Fruit fly (Drosophila melanogaster) whole organism, embryonic: ENCODE results near the gene frtz.

Source experiments
- BtbVII ChIP-seq: fragments of 200-800 bp; sonication (Bioruptor generic); optimal IDR thresholded peaks from 3 replicates; lab custom pipeline; 2017; ENCODE audit warnings: missing biosample characterization, mild to moderate bottlenecking, missing genetic modification characterization
- Bteb2 ChIP-seq: fragments of 200-800 bp; sonication (Bioruptor generic); optimal IDR thresholded peaks from 2 replicates; lab custom pipeline; 2016; ENCODE audit warnings: missing biosample characterization, missing genetic modification characterization
- CG10209 ChIP-seq: fragments of 200-800 bp; sonication (Bioruptor generic); optimal IDR thresholded peaks from 3 replicates; lab custom pipeline; 2017; ENCODE audit warnings: missing biosample characterization, mild to moderate bottlenecking, missing genetic modification characterization, missing genetic modification reagents
- CG11398 ChIP-seq: fragments of 200-800 bp; sonication (Bioruptor generic); optimal IDR thresholded peaks from 2 replicates; lab custom pipeline; 2016; ENCODE audit warnings: missing biosample characterization, missing genetic modification characterization
- CG11560 ChIP-seq: fragments of 200-800 bp; sonication (Bioruptor generic); IDR thresholded peaks from 3 replicates; pipeline ENCODE4 v1.3.6; 2022; ENCODE audit warnings: missing biosample characterization, missing genetic modification characterization
- CG12104 ChIP-seq: fragments of 200-800 bp; sonication (Bioruptor generic); optimal IDR thresholded peaks from 3 replicates; lab custom pipeline; 2016; ENCODE audit warnings: missing biosample characterization, missing genetic modification characterization
- CG13287 ChIP-seq: fragments of 200-800 bp; sonication (Bioruptor generic); IDR thresholded peaks from 2 replicates; pipeline ENCODE4 v1.3.6; 2022; ENCODE audit warnings: missing biosample characterization, missing genetic modification characterization; ENCODE audit not compliant: partially characterized antibody
- CG30403 ChIP-seq: fragments of 200-800 bp; sonication (Bioruptor generic); optimal IDR thresholded peaks from 3 replicates; lab custom pipeline; 2016; ENCODE audit warnings: missing biosample characterization, missing genetic modification characterization
- CG30431 ChIP-seq: fragments of 200-800 bp; sonication (Bioruptor generic); optimal IDR thresholded peaks from 2 replicates; lab custom pipeline; 2017; ENCODE audit warnings: missing biosample characterization, missing genetic modification characterization
- CG3407 ChIP-seq: fragments of 200-800 bp; sonication (Bioruptor generic); optimal IDR thresholded peaks from 2 replicates; lab custom pipeline; 2018; ENCODE audit warnings: missing biosample characterization, mild to moderate bottlenecking, missing genetic modification characterization
- CG3726 ChIP-seq: fragments of 200-800 bp; sonication (Bioruptor generic); IDR thresholded peaks from 3 replicates; pipeline ENCODE4, ENCODE4 v1.3.6; 2022; ENCODE audit warnings: missing biosample characterization, missing genetic modification characterization
- CG4282 ChIP-seq: fragments of 200-800 bp; sonication (Bioruptor generic); optimal IDR thresholded peaks from 2 replicates; lab custom pipeline; 2016; ENCODE audit warnings: missing biosample characterization, missing genetic modification characterization
- CG4424 ChIP-seq: fragments of 200-800 bp; sonication (Bioruptor generic); optimal IDR thresholded peaks from 3 replicates; lab custom pipeline; 2016; ENCODE audit warnings: missing biosample characterization, missing genetic modification characterization
- CG4707 ChIP-seq: fragments of 200-800 bp; sonication (Bioruptor generic); optimal IDR thresholded peaks from 2 replicates; lab custom pipeline; 2018; ENCODE audit warnings: missing biosample characterization, mild to moderate bottlenecking, missing genetic modification characterization, moderate library complexity
- CG5953 ChIP-seq: fragments of 200-800 bp; sonication (Bioruptor generic); IDR thresholded peaks from 2 replicates; pipeline ENCODE4 v1.3.6; 2022; ENCODE audit warnings: missing biosample characterization, missing genetic modification characterization
- CG7745 ChIP-seq: fragments of 200-800 bp; sonication (Bioruptor generic); optimal IDR thresholded peaks from 2 replicates; lab custom pipeline; 2018; ENCODE audit warnings: missing biosample characterization, mild to moderate bottlenecking, missing genetic modification characterization, moderate library complexity
- CG8089 ChIP-seq: fragments of 200-800 bp; sonication (Bioruptor generic); optimal IDR thresholded peaks from 3 replicates; lab custom pipeline; 2016; ENCODE audit warnings: missing biosample characterization, missing genetic modification characterization
- CG8281 ChIP-seq: fragments of 200-800 bp; sonication (Bioruptor generic); optimal IDR thresholded peaks from 2 replicates; lab custom pipeline; 2018; ENCODE audit warnings: missing biosample characterization, mild to moderate bottlenecking, missing genetic modification characterization, moderate library complexity
- CG9215 ChIP-seq: fragments of 200-800 bp; sonication (Bioruptor generic); IDR thresholded peaks from 2 replicates; pipeline ENCODE4 v1.3.6; 2022; ENCODE audit warnings: missing biosample characterization, missing genetic modification characterization
- CG9609 ChIP-seq: fragments of 200-800 bp; sonication (Bioruptor generic); optimal IDR thresholded peaks from 3 replicates; lab custom pipeline; 2016; ENCODE audit warnings: missing biosample characterization, missing genetic modification characterization
- CG9727 ChIP-seq: fragments of 200-800 bp; sonication (Bioruptor generic); optimal IDR thresholded peaks from 3 replicates; lab custom pipeline; 2017; ENCODE audit warnings: missing biosample characterization, mild to moderate bottlenecking, missing genetic modification characterization
- CTCF ChIP-seq: fragments of 200-800 bp; sonication (Bioruptor generic); optimal IDR thresholded peaks from 2 replicates; lab custom pipeline; 2017; ENCODE audit warnings: missing biosample characterization, mild to moderate bottlenecking, missing genetic modification characterization, moderate library complexity
- D19B ChIP-seq: fragments of 200-800 bp; sonication (Bioruptor generic); optimal IDR thresholded peaks from 2 replicates; lab custom pipeline; 2017; ENCODE audit warnings: missing biosample characterization, mild to moderate bottlenecking, missing genetic modification characterization
- Doc2 ChIP-seq: fragments of 200-800 bp; sonication (Bioruptor generic); IDR thresholded peaks from 2 replicates; pipeline ENCODE4 v1.3.6; 2022; ENCODE audit warnings: missing biosample characterization, missing genetic modification characterization
- Hr51 ChIP-seq, 2 experiments: fragments of 200-800 bp; sonication (Bioruptor generic); optimal IDR thresholded peaks; 2 replicates in 1 of 2; 3 replicates in 1 of 2; lab custom pipeline; 2016 to 2018; ENCODE audit warnings: missing biosample characterization in 2 of 2, missing genetic modification characterization in 2 of 2, mild to moderate bottlenecking in 1 of 2, moderate library complexity in 1 of 2
- Hr78 ChIP-seq, 2 experiments: fragments of 200-800 bp in 1 of 2; fragments of >200 bp in 1 of 2; sonication (Bioruptor generic) in 1 of 2; optimal IDR thresholded peaks; 2 replicates each; lab custom pipeline; 2017 to 2019; ENCODE audit warnings: missing biosample characterization in 2 of 2, missing genetic modification characterization in 2 of 2, mild to moderate bottlenecking in 1 of 2, moderate library complexity in 1 of 2
- Hsf ChIP-seq: fragments of 200-800 bp; sonication (Bioruptor generic); optimal IDR thresholded peaks from 3 replicates; lab custom pipeline; 2016; ENCODE audit warnings: missing biosample characterization, missing genetic modification characterization
- Lpt ChIP-seq: fragments of >200 bp; optimal IDR thresholded peaks from 2 replicates; lab custom pipeline; 2018; ENCODE audit warnings: missing biosample characterization, missing genetic modification characterization
- Neu2 ChIP-seq: fragments of 200-800 bp; sonication (Bioruptor generic); optimal IDR thresholded peaks from 3 replicates; lab custom pipeline; 2016; ENCODE audit warnings: missing biosample characterization, missing genetic modification characterization, borderline replicate concordance
- Nf-YC ChIP-seq: fragments of 200-800 bp; optimal IDR thresholded peaks from 3 replicates; lab custom pipeline; 2019; ENCODE audit warnings: missing biosample characterization, mild to moderate bottlenecking, missing genetic modification characterization, moderate library complexity
- Opbp ChIP-seq: fragments of 200-800 bp; sonication (Bioruptor generic); IDR thresholded peaks from 3 replicates; pipeline ENCODE4 v1.3.6; 2022; ENCODE audit warnings: missing biosample characterization, missing genetic modification characterization; ENCODE audit not compliant: partially characterized antibody
- Pdp1 ChIP-seq, 2 experiments: fragments of 200-800 bp; sonication (Bioruptor generic); optimal IDR thresholded peaks; 3 replicates each; lab custom pipeline; 2016; ENCODE audit warnings: missing biosample characterization in 2 of 2, missing genetic modification characterization in 2 of 2, mild to moderate bottlenecking in 1 of 2, moderate library complexity in 1 of 2
- Scr ChIP-seq: fragments of 200-800 bp; sonication (Bioruptor generic); IDR thresholded peaks from 2 replicates; pipeline ENCODE4 v1.3.6; 2022; ENCODE audit warnings: missing biosample characterization, missing genetic modification characterization; ENCODE audit not compliant: partially characterized antibody
- Six4 ChIP-seq: fragments of 200-800 bp; sonication (Bioruptor generic); optimal IDR thresholded peaks from 2 replicates; lab custom pipeline; 2016; ENCODE audit warnings: missing biosample characterization, missing genetic modification characterization
- Sox100B ChIP-seq: fragments of 200-800 bp; sonication (Bioruptor generic); optimal IDR thresholded peaks from 3 replicates; lab custom pipeline; 2018; ENCODE audit warnings: missing biosample characterization, mild to moderate bottlenecking, missing genetic modification characterization
- Spps ChIP-seq: fragments of 200-800 bp; sonication (Bioruptor generic); optimal IDR thresholded peaks from 2 replicates; lab custom pipeline; 2018; ENCODE audit warnings: missing biosample characterization, mild to moderate bottlenecking, missing genetic modification characterization
- Ssrp ChIP-seq: fragments of 200-800 bp; sonication (Bioruptor generic); optimal IDR thresholded peaks from 2 replicates; lab custom pipeline; 2018; ENCODE audit warnings: missing biosample characterization, mild to moderate bottlenecking, missing genetic modification characterization, moderate library complexity
- ase ChIP-seq: fragments of 200-800 bp; sonication (Bioruptor generic); IDR thresholded peaks from 3 replicates; pipeline ENCODE4 v1.3.6; 2022; ENCODE audit warnings: missing biosample characterization, missing genetic modification characterization
- chif ChIP-seq, 2 experiments: fragments of 200-800 bp; sonication (Bioruptor generic); optimal IDR thresholded peaks; 3 replicates each; lab custom pipeline; 2016; ENCODE audit warnings: missing biosample characterization in 2 of 2, missing genetic modification characterization in 2 of 2
- crc ChIP-seq: fragments of 200-800 bp; sonication (Bioruptor generic); optimal IDR thresholded peaks from 2 replicates; lab custom pipeline; 2016; ENCODE audit warnings: missing biosample characterization, missing genetic modification characterization
- esg ChIP-seq: fragments of 200-800 bp; sonication (Bioruptor generic); conservative IDR thresholded peaks from 2 replicates; pipeline ENCODE4 v1.3.6; 2022; ENCODE audit warnings: missing biosample characterization, missing genetic modification characterization
- fd102C ChIP-seq: fragments of 200-800 bp; sonication (Bioruptor generic); optimal IDR thresholded peaks from 2 replicates; lab custom pipeline; 2018; ENCODE audit warnings: missing biosample characterization, mild to moderate bottlenecking, missing genetic modification characterization, moderate library complexity
- grau ChIP-seq: fragments of 200-800 bp; optimal IDR thresholded peaks from 3 replicates; lab custom pipeline; 2019; ENCODE audit warnings: missing biosample characterization, mild to moderate bottlenecking, missing genetic modification characterization, moderate library complexity
- ham ChIP-seq: fragments of 200-800 bp; sonication (Bioruptor generic); IDR thresholded peaks from 2 replicates; pipeline ENCODE4 v1.3.6; 2022; ENCODE audit warnings: missing biosample characterization, missing genetic modification characterization
- hb ChIP-seq: fragments of 200-800 bp; sonication (Bioruptor generic); IDR thresholded peaks from 3 replicates; pipeline ENCODE4 v1.3.6; 2022; ENCODE audit warnings: missing biosample characterization, missing genetic modification characterization; ENCODE audit not compliant: partially characterized antibody
- lbe ChIP-seq: fragments of 200-800 bp; sonication (Bioruptor generic); optimal IDR thresholded peaks from 2 replicates; lab custom pipeline; 2016; ENCODE audit warnings: missing biosample characterization, mild to moderate bottlenecking, missing genetic modification characterization
- nerfin-1 ChIP-seq: fragments of 200-800 bp; sonication (Bioruptor generic); optimal IDR thresholded peaks from 3 replicates; lab custom pipeline; 2019; ENCODE audit warnings: missing biosample characterization, mild to moderate bottlenecking, missing genetic modification characterization, moderate library complexity
- pzg ChIP-seq: fragments of 200-800 bp; sonication (Bioruptor generic); optimal IDR thresholded peaks from 3 replicates; lab custom pipeline; 2018; ENCODE audit warnings: missing biosample characterization, mild to moderate bottlenecking, missing genetic modification characterization, moderate library complexity
- shn ChIP-seq: fragments of 200-800 bp; sonication (Bioruptor generic); optimal IDR thresholded peaks from 3 replicates; lab custom pipeline; 2016; ENCODE audit warnings: missing biosample characterization, missing genetic modification characterization
- sna ChIP-seq: fragments of 200-800 bp; sonication (Bioruptor generic); IDR thresholded peaks from 2 replicates; pipeline ENCODE4 v1.3.6; 2022; ENCODE audit warnings: missing biosample characterization, missing genetic modification characterization; ENCODE audit not compliant: partially characterized antibody
- wek ChIP-seq: fragments of 200-800 bp; sonication (Bioruptor generic); optimal IDR thresholded peaks from 3 replicates; lab custom pipeline; 2018; ENCODE audit warnings: missing biosample characterization, mild to moderate bottlenecking, missing genetic modification characterization, moderate library complexity

The frtz gene

dm6 chr2L:1710224-1710623 is 5.4 kb downstream of the frtz start, which contains the start of the genes CG17660 and mRpL48 (continued):
- no peak for TF ChIP-seq Hsf (GFP tag; lab: Kevin White, UChicago)
- TF ChIP-seq BtbVII: no peak
- no peak for TF ChIP-seq nerfin-1 (tag; lab: Kevin White, UChicago)
- TF ChIP-seq CG9215 (GFP tag; lab: Robert Waterston, UW): no peak
- no peak for TF ChIP-seq CG8089 (GFP tag; lab: Kevin White, UChicago)
- TF ChIP-seq CG3726: no peak
- TF ChIP-seq Opbp (GFP tag; lab: Robert Waterston, UW): peak; percentile 67; the same call in 2 of the 3 replicates
- no peak for TF ChIP-seq CG4424 (GFP tag; lab: Kevin White, UChicago)
- TF ChIP-seq lbe (GFP tag; lab: Kevin White, UChicago): no peak
- no peak for TF ChIP-seq Nf-YC (tag; lab: Kevin White, UChicago)
- TF ChIP-seq crc (GFP tag; lab: Kevin White, UChicago): no peak
- TF ChIP-seq CG9727: no peak
- TF ChIP-seq CG7745 (tag; lab: Kevin White, UChicago): no peak
- TF ChIP-seq CG8281 (tag; lab: Kevin White, UChicago): no peak
- no peak for TF ChIP-seq CG30431 (GFP tag; lab: Kevin White, UChicago)
- no peak for TF ChIP-seq Neu2 (GFP tag; lab: Kevin White, UChicago)
- TF ChIP-seq sna (GFP tag; lab: Robert Waterston, UW): peak; percentile 62; the same call in 1 of the 2 replicates
- no peak for TF ChIP-seq fd102C (GFP tag; lab: Kevin White, UChicago)
- TF ChIP-seq Lpt (GFP tag; lab: Kevin White, UChicago): no peak
- TF ChIP-seq Six4 (GFP tag; lab: Kevin White, UChicago): no peak
- no peak for TF ChIP-seq Sox100B (GFP tag; lab: Kevin White, UChicago)
- TF ChIP-seq CG5953 (GFP tag; lab: Robert Waterston, UW): no peak
- peak; percentile 11 for TF ChIP-seq CTCF (GFP tag; lab: Kevin White, UChicago)
- TF ChIP-seq Bteb2 (GFP tag; lab: Kevin White, UChicago): no peak
- TF ChIP-seq CG11560 (tag; lab: Robert Waterston, UW): no peak
- no peak for TF ChIP-seq CG3407
- no peak for TF ChIP-seq D19B (GFP tag; lab: Kevin White, UChicago)
- no peak for TF ChIP-seq Hr51 (GFP tag; optimal IDR thresholded peaks at IDR 0.05; lab: Kevin White, UChicago)
- peak; percentile 77 for TF ChIP-seq CG13287
- no peak for TF ChIP-seq CG4282 (GFP tag; lab: Kevin White, UChicago)
- no peak for TF ChIP-seq wek (GFP tag; lab: Kevin White, UChicago)
- no peak for TF ChIP-seq Hr78 (GFP tag; optimal IDR thresholded peaks at IDR 0.05; lab: Kevin White, UChicago)
- no peak for TF ChIP-seq esg (GFP tag; lab: Robert Waterston, UW)
- TF ChIP-seq CG4707 (GFP tag; lab: Kevin White, UChicago): peak; percentile 61
- no peak for TF ChIP-seq hb (GFP tag; lab: Robert Waterston, UW)
- no peak for TF ChIP-seq chif (GFP tag; optimal IDR thresholded peaks at IDR 0.05; lab: Kevin White, UChicago)
- peak; percentile 66 for TF ChIP-seq Scr (GFP tag; lab: Robert Waterston, UW)
- TF ChIP-seq CG11398 (GFP tag; lab: Kevin White, UChicago): peak; percentile 11
- TF ChIP-seq shn (GFP tag; lab: Kevin White, UChicago): no peak
- TF ChIP-seq Doc2: no peak
- TF ChIP-seq CG10209 (GFP tag; lab: Kevin White, UChicago): peak; percentile 22
- TF ChIP-seq Pdp1 (GFP tag; optimal IDR thresholded peaks at IDR 0.05; lab: Kevin White, UChicago): peak in 1 of 2 experiments; percentile 100
- TF ChIP-seq ase: no peak
- no peak for TF ChIP-seq CG30403 (GFP tag; lab: Kevin White, UChicago)
- peak; percentile 25 for TF ChIP-seq grau (tag; lab: Kevin White, UChicago)
- peak; percentile 92 for TF ChIP-seq pzg (GFP tag; lab: Kevin White, UChicago)
- no peak for TF ChIP-seq Spps (tag; lab: Kevin White, UChicago)
- no peak for TF ChIP-seq ham
- TF ChIP-seq CG12104 (GFP tag; lab: Kevin White, UChicago): no peak
- TF ChIP-seq CG9609 (GFP tag; lab: Kevin White, UChicago): no peak
- no peak for TF ChIP-seq Ssrp
